Worm (Caenorhabditis elegans): Measurements from ENCODE around the gene C27H6.9.

DNA sequence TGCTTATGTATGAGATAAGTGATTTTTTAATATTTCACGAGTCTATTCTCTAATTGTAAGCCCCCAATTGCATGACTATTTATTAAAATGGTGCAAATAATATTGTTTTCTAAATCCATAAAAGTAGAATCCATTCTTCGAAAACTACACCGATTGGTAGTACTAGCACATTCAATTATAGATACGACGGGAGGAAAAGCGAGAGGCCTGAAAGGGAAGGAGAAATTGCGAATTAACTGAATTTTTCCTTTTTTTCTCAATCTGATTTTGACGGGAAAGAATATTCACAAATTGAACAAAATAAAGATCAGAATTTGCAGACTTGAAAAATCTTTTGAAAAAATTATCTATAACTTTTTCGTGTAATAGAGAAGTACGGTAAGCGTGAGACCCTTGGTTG lies 5.5 kb upstream of the C27H6.9 start:
- TF ChIP-seq mdl-1 (tag; optimal IDR thresholded peaks at IDR 0.05) (no peak), unc-62 (GFP tag; optimal IDR thresholded peaks at IDR 0.05 in 1 of 2) (no peak), unc-62 (tag; optimal IDR thresholded peaks at IDR 0.05) (no peak), ceh-82 (tag; optimal IDR thresholded peaks at IDR 0.05) (no peak), lin-13 (GFP tag; optimal IDR thresholded peaks at IDR 0.05) (no peak), snpc-4 (tag; optimal IDR thresholded peaks at IDR 0.05) (no peak), dpl-1 (GFP tag; optimal IDR thresholded peaks at IDR 0.05) (no peak)

All from whole organism, L4 larva.